Worm (Caenorhabditis elegans) whole organism, mixed stage, embryonic: ENCODE results near the gene sru-7.

ENCODE experiments used
- M03D4.4 ChIP-seq: sonication (generic microtip); optimal IDR thresholded peaks from 2 replicates; lab custom pipeline; 2017; ENCODE audit warnings: mild to moderate bottlenecking, missing genetic modification characterization, missing compliant biosample characterization
- bed-3 ChIP-seq: fragments of 200-800 bp; sonication (Bioruptor generic); optimal IDR thresholded peaks from 3 replicates; lab custom pipeline; 2018; ENCODE audit warnings: mild to moderate bottlenecking, missing genetic modification characterization, moderate library complexity, missing compliant biosample characterization
- blmp-1 ChIP-seq: fragments of 150-350 bp; optimal IDR thresholded peaks from 2 replicates; lab custom pipeline; 2014; ENCODE audit warnings: missing biosample characterization, missing genetic modification characterization
- ceh-39 ChIP-seq: fragments of 150-350 bp; optimal IDR thresholded peaks from 2 replicates; lab custom pipeline; 2014; ENCODE audit warnings: missing biosample characterization, missing genetic modification characterization
- ceh-83 ChIP-seq: fragments of 200-800 bp; sonication (Bioruptor generic); optimal IDR thresholded peaks from 2 replicates; lab custom pipeline; 2018; ENCODE audit warnings: mild to moderate bottlenecking, missing genetic modification characterization, missing compliant biosample characterization
- ces-1 ChIP-seq: fragments of 150-350 bp; optimal IDR thresholded peaks from 2 replicates; lab custom pipeline; 2014; ENCODE audit warnings: missing biosample characterization, missing genetic modification reagents, missing genetic modification characterization
- cnd-1 ChIP-seq: fragments of 200-800 bp; sonication (Bioruptor generic); optimal IDR thresholded peaks from 2 replicates; lab custom pipeline; 2018; ENCODE audit warnings: mild to moderate bottlenecking, missing genetic modification characterization, missing compliant biosample characterization
- drap-1 ChIP-seq: fragments of 200-800 bp; sonication (Bioruptor generic); optimal IDR thresholded peaks from 3 replicates; lab custom pipeline; 2018; ENCODE audit warnings: mild to moderate bottlenecking, missing genetic modification characterization, missing compliant biosample characterization
- elt-1 ChIP-seq: sonication (generic microtip); optimal IDR thresholded peaks from 2 replicates; lab custom pipeline; 2017; ENCODE audit warnings: missing genetic modification characterization, mild to moderate bottlenecking, missing compliant biosample characterization, antibody characterized with exemption, moderate library complexity, borderline replicate concordance; ENCODE audit not compliant: insufficient read depth
- elt-3 ChIP-seq: fragments of 150-350 bp; optimal IDR thresholded peaks from 2 replicates; lab custom pipeline; 2014; ENCODE audit warnings: missing biosample characterization, missing genetic modification characterization
- flh-1 ChIP-seq: fragments of 200-800 bp; sonication (Bioruptor generic); optimal IDR thresholded peaks from 2 replicates; lab custom pipeline; 2018; ENCODE audit warnings: mild to moderate bottlenecking, missing genetic modification characterization, moderate library complexity, missing compliant biosample characterization
- hlh-1 ChIP-seq: fragments of 150-350 bp; optimal IDR thresholded peaks from 2 replicates; lab custom pipeline; 2014; ENCODE audit warnings: missing biosample characterization, missing genetic modification reagents, missing genetic modification characterization
- lin-13 ChIP-seq: fragments of 150-350 bp; optimal IDR thresholded peaks from 2 replicates; lab custom pipeline; 2014; ENCODE audit warnings: missing biosample characterization, missing genetic modification characterization
- lin-32 ChIP-seq: fragments of 200-800 bp; sonication (Bioruptor generic); optimal IDR thresholded peaks from 2 replicates; lab custom pipeline; 2018; ENCODE audit warnings: mild to moderate bottlenecking, missing genetic modification characterization, missing compliant biosample characterization
- lsy-2 ChIP-seq: fragments of 150-350 bp; optimal IDR thresholded peaks from 2 replicates; lab custom pipeline; 2014; ENCODE audit warnings: missing biosample characterization, missing genetic modification characterization
- mab-5 ChIP-seq: fragments of 150-350 bp; optimal IDR thresholded peaks from 2 replicates; lab custom pipeline; 2014; ENCODE audit warnings: missing biosample characterization, missing genetic modification characterization
- mls-2 ChIP-seq: sonication (generic microtip); optimal IDR thresholded peaks from 2 replicates; lab custom pipeline; 2016; ENCODE audit warnings: mild to moderate bottlenecking, missing genetic modification characterization, moderate library complexity, missing compliant biosample characterization
- nhr-12 ChIP-seq: fragments of 150-350 bp; optimal IDR thresholded peaks from 2 replicates; lab custom pipeline; 2014; ENCODE audit warnings: missing biosample characterization, missing genetic modification characterization
- nhr-2 ChIP-seq: fragments of 150-350 bp; optimal IDR thresholded peaks from 2 replicates; lab custom pipeline; 2014; ENCODE audit warnings: missing biosample characterization, missing genetic modification characterization
- nhr-28 ChIP-seq: fragments of 150-350 bp; optimal IDR thresholded peaks from 2 replicates; lab custom pipeline; 2014; ENCODE audit warnings: missing biosample characterization, missing genetic modification characterization
- pha-4 ChIP-seq: fragments of 150-350 bp; optimal IDR thresholded peaks from 2 replicates; lab custom pipeline; 2018; ENCODE audit warnings: missing biosample characterization, missing genetic modification reagents, missing genetic modification characterization
- snpc-4 ChIP-seq: fragments of 150-350 bp; optimal IDR thresholded peaks from 2 replicates; lab custom pipeline; 2014; ENCODE audit warnings: missing biosample characterization, missing genetic modification characterization
- sptf-1 ChIP-seq: sonication (generic microtip); optimal IDR thresholded peaks from 2 replicates; lab custom pipeline; 2017; ENCODE audit warnings: mild to moderate bottlenecking, missing genetic modification characterization, moderate library complexity, missing compliant biosample characterization
- tbx-8 ChIP-seq: fragments of 200-800 bp; sonication (Bioruptor generic); optimal IDR thresholded peaks from 2 replicates; lab custom pipeline; 2018; ENCODE audit warnings: mild to moderate bottlenecking, missing genetic modification characterization, moderate library complexity, missing compliant biosample characterization
- unc-120 ChIP-seq: sonication (generic microtip); optimal IDR thresholded peaks from 2 replicates; lab custom pipeline; 2017; ENCODE audit warnings: missing genetic modification characterization, missing compliant biosample characterization; ENCODE audit not compliant: poor library complexity, severe bottlenecking
- unc-39 ChIP-seq: fragments of 150-350 bp; optimal IDR thresholded peaks from 2 replicates; lab custom pipeline; 2014; ENCODE audit warnings: missing biosample characterization, missing genetic modification characterization
- unc-62 ChIP-seq: fragments of 150-350 bp; optimal IDR thresholded peaks from 2 replicates; lab custom pipeline; 2014; ENCODE audit warnings: missing biosample characterization, missing genetic modification reagents, missing genetic modification characterization
- zip-8 ChIP-seq: fragments of 150-350 bp; optimal IDR thresholded peaks from 2 replicates; lab custom pipeline; 2014; ENCODE audit warnings: missing biosample characterization, missing genetic modification characterization
- ztf-11 ChIP-seq: fragments of 150-350 bp; optimal IDR thresholded peaks from 2 replicates; lab custom pipeline; 2014; ENCODE audit warnings: missing biosample characterization, missing genetic modification characterization

The sru-7 gene

DNA sequence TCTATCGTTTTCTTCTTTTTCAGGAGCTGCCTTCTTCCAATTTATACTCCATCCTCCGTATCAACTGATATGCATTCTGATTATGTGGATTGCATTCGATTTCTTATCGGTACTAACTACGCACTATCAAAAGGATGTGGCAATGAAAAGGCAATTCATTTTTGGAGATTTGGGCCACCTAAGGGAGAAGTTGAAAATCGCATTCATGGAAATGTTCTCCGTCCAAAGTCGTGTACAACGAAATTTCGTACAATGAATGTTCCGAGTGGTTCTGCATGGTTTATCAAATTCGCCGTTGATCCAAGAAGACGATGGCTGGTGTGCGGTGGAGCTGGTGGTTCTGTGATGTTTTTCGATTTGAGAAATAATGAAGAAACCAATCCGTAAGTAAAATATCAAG lies 20.3 kb downstream of the sru-7 start, which contains the start of gene C09G4.4:
Gene C09G4.4, plus strand, starts transcription at position 301 of the 400 bp plus-strand sequence.
- TF ChIP-seq ces-1 (GFP tag; lab: Kevin White, UChicago) (no peak), elt-3 (no peak), nhr-12 (tag; lab: Kevin White, UChicago) (no peak), drap-1 (no peak), mls-2 (tag; lab: Kevin White, UChicago) (no peak)
- TF ChIP-seq, all 35 proteins: peak for 0

DNA sequence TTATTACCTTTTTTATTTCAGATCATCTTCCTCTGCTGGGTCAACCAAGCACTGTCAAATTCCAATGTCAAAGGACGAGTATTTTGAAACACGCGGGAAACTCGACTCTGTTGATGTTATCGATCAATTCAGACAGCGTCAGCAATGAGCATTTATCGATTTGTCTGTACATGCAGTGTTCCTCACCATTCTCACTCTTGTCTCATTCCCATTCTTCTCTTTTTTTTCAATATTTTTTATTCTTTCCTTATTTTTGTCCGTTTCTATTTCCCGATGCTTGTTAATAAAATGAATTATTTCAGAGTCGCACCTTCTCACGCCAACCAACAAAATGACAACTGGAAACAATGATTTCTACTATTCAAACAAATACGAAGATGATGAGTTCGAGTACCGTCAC lies 21.3 kb downstream of the sru-7 start, which contains the start of gene cks-1:
Gene cks-1, plus strand, starts transcription at position 301 of the 400 bp plus-strand sequence.
- TF ChIP-seq ces-1 (GFP tag; lab: Kevin White, UChicago) (no peak), elt-1 (tag; lab: Kevin White, UChicago) (no peak), lin-13 (tag; lab: Kevin White, UChicago) (no peak), drap-1 (no peak), pha-4 (tag; lab: Kevin White, UChicago) (no peak), ceh-83 (GFP tag; lab: Kevin White, UChicago) (no peak), ceh-39 (no peak), unc-120 (no peak), sptf-1 (tag; lab: Kevin White, UChicago) (no peak), nhr-28 (no peak), tbx-8 (no peak), lin-32 (GFP tag; lab: Kevin White, UChicago) (no peak), nhr-2 (tag; lab: Kevin White, UChicago) (no peak), snpc-4 (no peak), ztf-11 (tag; lab: Kevin White, UChicago) (no peak), nhr-12 (tag; lab: Kevin White, UChicago) (no peak), bed-3 (no peak)

ce11 chrIV:8514546-8514945 lies 22.2 kb downstream of the sru-7 start:
- TF ChIP-seq ceh-39, result no peak

DNA sequence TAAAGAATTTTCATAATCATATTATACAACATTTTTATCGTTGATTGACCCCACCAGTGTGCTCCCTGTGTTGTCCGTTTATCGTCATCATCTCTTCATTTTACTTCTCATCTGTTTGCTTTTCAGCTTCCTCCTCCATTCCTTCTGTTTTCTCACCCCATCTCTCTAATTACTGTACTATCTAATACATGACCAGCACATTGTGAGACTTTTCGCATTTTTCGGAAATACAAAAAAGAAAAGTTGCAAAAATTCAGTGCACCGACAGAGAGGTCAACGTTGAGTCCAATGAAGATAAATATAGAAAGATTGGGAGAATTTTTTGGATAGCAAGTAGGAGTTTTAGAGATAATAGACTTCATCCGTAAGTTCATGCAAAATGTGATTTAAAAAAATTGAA lies 27.6 kb downstream of the sru-7 start:
- TF ChIP-seq elt-3 (no peak), lsy-2 (tag; lab: Kevin White, UChicago) (no peak), M03D4.4 (tag; lab: Kevin White, UChicago) (no peak), ceh-83 (GFP tag; lab: Kevin White, UChicago) (no peak), ztf-11 (tag; lab: Kevin White, UChicago) (no peak), nhr-28 (no peak), ces-1 (GFP tag; lab: Kevin White, UChicago) (no peak), snpc-4 (no peak), unc-39 (tag; lab: Kevin White, UChicago) (no peak), blmp-1 (tag; lab: Kevin White, UChicago) (no peak), cnd-1 (tag; lab: Kevin White, UChicago) (no peak), nhr-2 (tag; lab: Kevin White, UChicago) (no peak), unc-62 (GFP tag; lab: Kevin White, UChicago) (no peak), flh-1 (GFP tag; lab: Kevin White, UChicago) (no peak), zip-8 (tag; lab: Kevin White, UChicago) (no peak), lin-13 (tag; lab: Kevin White, UChicago) (no peak), nhr-12 (tag; lab: Kevin White, UChicago) (no peak)

ce11 chrIV:8520594-8520993 lies 28.3 kb downstream of the sru-7 start, which contains the start of gene pkg-2:
TSS of gene pkg-2 (plus strand) at chrIV:8520894.
- TF ChIP-seq pha-4 (tag; lab: Kevin White, UChicago), result no peak
- TF ChIP-seq mls-2 (tag; lab: Kevin White, UChicago), result no peak
- no peak for TF ChIP-seq ceh-83 (GFP tag; lab: Kevin White, UChicago)
- no peak for TF ChIP-seq ceh-39

DNA sequence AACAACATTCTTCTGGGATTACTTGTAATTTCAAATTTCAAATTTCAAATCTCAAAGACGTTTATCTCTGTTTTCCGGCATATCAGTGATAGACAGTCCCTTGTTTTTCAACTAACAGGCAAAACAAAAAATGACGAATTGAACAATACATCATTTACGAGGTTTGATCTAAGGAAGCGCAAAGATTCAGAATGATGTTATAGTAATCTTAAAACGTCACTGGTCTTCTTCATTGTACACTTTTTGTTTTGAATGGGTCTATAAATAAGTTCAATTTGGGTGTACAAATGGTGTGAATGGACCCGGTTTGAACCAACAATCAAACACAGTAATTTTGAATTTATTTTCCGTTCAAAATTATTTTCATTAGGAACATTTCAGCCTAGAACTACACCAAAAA lies 31.6 kb downstream of the sru-7 start:
- TF ChIP-seq ces-1 (GFP tag; lab: Kevin White, UChicago) (no peak), nhr-28 (no peak), mab-5 (tag; lab: Kevin White, UChicago) (no peak)

DNA sequence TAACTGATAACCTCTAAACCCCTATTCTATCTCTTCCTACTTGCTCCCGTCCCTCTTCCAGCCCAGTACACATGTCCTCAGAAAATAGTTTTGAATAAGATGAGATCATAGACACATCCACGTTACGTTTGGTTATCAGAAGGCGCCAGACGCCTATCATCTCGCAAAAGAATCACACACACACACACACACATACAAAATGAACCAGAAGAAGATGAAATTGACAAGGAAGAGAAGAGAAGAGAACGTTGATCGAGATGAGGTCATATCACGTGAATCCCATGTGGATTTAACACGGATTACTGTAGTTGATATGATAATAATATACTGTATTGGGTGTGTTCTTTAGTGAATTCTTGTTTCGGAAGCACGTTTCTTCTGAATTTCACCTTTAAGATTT lies 33.7 kb downstream of the sru-7 start:
- TF ChIP-seq elt-1 (tag; lab: Kevin White, UChicago), result no peak
- no peak for TF ChIP-seq blmp-1 (tag; lab: Kevin White, UChicago)
- TF ChIP-seq pha-4 (tag; lab: Kevin White, UChicago), result no peak
- no peak for TF ChIP-seq nhr-28
- no peak for TF ChIP-seq bed-3
- TF ChIP-seq unc-62 (GFP tag; lab: Kevin White, UChicago), result peak; percentile 70
- TF ChIP-seq hlh-1 (tag; lab: Kevin White, UChicago), result peak; percentile 55
- TF ChIP-seq unc-120, result peak; percentile 47
- no peak for TF ChIP-seq mls-2 (tag; lab: Kevin White, UChicago)
